Worm (Caenorhabditis elegans): ENCODE data around the gene Y54G2A.52.

The Y54G2A.52 gene

ce11 chrIV:2809208-2809607, 10.7 kb upstream of the Y54G2A.52 start, which contains the start of gene Y54G2A.76:
TSS of gene Y54G2A.76 (plus strand) at chrIV:2809410.
- TF ChIP-seq rec-8 (tag; optimal IDR thresholded peaks at IDR 0.05) (no peak), mel-28 (tag; optimal IDR thresholded peaks at IDR 0.05; ENCODE audit: borderline replicate concordance) (no peak), T26A5.8 (tag; optimal IDR thresholded peaks at IDR 0.05) (no peak), ceh-100 (GFP tag; IDR thresholded peaks at IDR 0.05) (no peak), ama-1 (optimal IDR thresholded peaks at IDR 0.05) (no peak), ama-1 (GFP tag; optimal IDR thresholded peaks at IDR 0.05) (no peak), snpc-1.1 (tag; optimal IDR thresholded peaks at IDR 0.05; ENCODE audit: insufficient read depth) (no peak), snpc-3.4 (tag; optimal IDR thresholded peaks at IDR 0.05) (no peak)

- TF ChIP-seq sdz-38 (tag; optimal IDR thresholded peaks at IDR 0.05) (no peak), B0019.2 (GFP tag; conservative IDR thresholded peaks at IDR 0.05) (0 out of 2 replicates have a peak, but pooled peaks have one; percentile 8), ceh-58 (GFP tag; IDR thresholded peaks at IDR 0.05) (no peak), lin-54 (GFP tag; optimal IDR thresholded peaks at IDR 0.05) (no peak), ceh-40 (GFP tag; IDR thresholded peaks at IDR 0.05) (no peak), T26A5.8 (tag; optimal IDR thresholded peaks at IDR 0.05) (no peak), mel-28 (tag; optimal IDR thresholded peaks at IDR 0.05; ENCODE audit: borderline replicate concordance) (no peak), K12H6.12 (tag; optimal IDR thresholded peaks at IDR 0.05) (peak; percentile 1), gei-17 (GFP tag; optimal IDR thresholded peaks at IDR 0.05) (no peak), madf-10 (tag; optimal IDR thresholded peaks at IDR 0.05) (no peak), sptf-2 (GFP tag; optimal IDR thresholded peaks at IDR 0.05) (no peak), nfya-2 (GFP tag; IDR thresholded peaks at IDR 0.05) (no peak), snpc-1.1 (tag; optimal IDR thresholded peaks at IDR 0.05; ENCODE audit: insufficient read depth) (no peak), nhr-120 (GFP tag; IDR thresholded peaks at IDR 0.05) (no peak), ztf-26 (tag; optimal IDR thresholded peaks at IDR 0.05) (no peak), B0336.3 (GFP tag; IDR thresholded peaks at IDR 0.05) (no peak), snpc-1.3 (tag; optimal IDR thresholded peaks at IDR 0.05; ENCODE audit: insufficient read depth) (no peak), B0261.1 (tag; optimal IDR thresholded peaks at IDR 0.05) (peak; percentile 70), egrh-3 (GFP tag; IDR thresholded peaks at IDR 0.05) (0 out of 2 replicates have a peak, but pooled peaks have one; percentile 15), lir-1 (GFP tag; conservative IDR thresholded peaks at IDR 0.05) (no peak), tbp1 (GFP tag; optimal IDR thresholded peaks at IDR 0.05) (peak; percentile 89), F39B2.1 (GFP tag; IDR thresholded peaks at IDR 0.05) (no peak), dpff-1 (tag; optimal IDR thresholded peaks at IDR 0.05) (no peak), akir-1 (GFP tag; optimal IDR thresholded peaks at IDR 0.05) (no peak), him-1 (tag; optimal IDR thresholded peaks at IDR 0.05) (no peak), ekl-4 (GFP tag; IDR thresholded peaks at IDR 0.05) (no peak), F22D6.2 (tag; optimal IDR thresholded peaks at IDR 0.05) (no peak), lin-40 (tag; optimal IDR thresholded peaks at IDR 0.05) (no peak), egl-44 (GFP tag; IDR thresholded peaks at IDR 0.05) (peak; percentile 60; the same call in 1 of the 2 replicates), attf-5 (GFP tag; optimal IDR thresholded peaks at IDR 0.05) (no peak), egl-18 (GFP tag; IDR thresholded peaks at IDR 0.05) (no peak), rpc-1 (optimal IDR thresholded peaks at IDR 0.05) (peak; percentile 46), rpc-1 (tag; optimal IDR thresholded peaks at IDR 0.05) (peak; percentile 72), ztf-25 (GFP tag; IDR thresholded peaks at IDR 0.05) (no peak), zfh-2 (GFP tag; conservative IDR thresholded peaks at IDR 0.05) (peak; percentile 54), ztf-28 (GFP tag; IDR thresholded peaks at IDR 0.05) (peak; percentile 13; the same call in 1 of the 2 replicates), pha-4 (tag; optimal IDR thresholded peaks at IDR 0.05) (no peak), D2030.7 (GFP tag; IDR thresholded peaks at IDR 0.05) (peak; percentile 62), rcor-1 (GFP tag; IDR thresholded peaks at IDR 0.05) (no peak), cebp-2 (GFP tag; IDR thresholded peaks at IDR 0.05) (peak; percentile 33; the same call in 1 of the 2 replicates), ztf-6 (GFP tag; IDR thresholded peaks at IDR 0.05) (no peak), K11D2.4 (GFP tag; IDR thresholded peaks at IDR 0.05) (no peak), lin-26 (GFP tag; IDR thresholded peaks at IDR 0.05) (peak; percentile 75; the same call in 1 of the 2 replicates)
These were observed 9.7 kb upstream of the Y54G2A.52 start for ce11 chrIV:2808154-2808553.

Measured in whole organism, young adult.